Worm (Caenorhabditis elegans): Measurements from ENCODE around the gene hst-2.
A peak's percentile ranks its signal among the peaks of the same experiment; 100 is the strongest.

Gene hst-2

ce11 chrX:11241479-11241878 lies 34.5 kb upstream of the hst-2 start:
- TF ChIP-seq ceh-30 (tag; optimal IDR thresholded peaks at IDR 0.05) (no peak), dmd-4 (tag; optimal IDR thresholded peaks at IDR 0.05; ENCODE audit: borderline replicate concordance) (no peak), hlh-15 (tag; optimal IDR thresholded peaks at IDR 0.05) (no peak), tbx-2 (tag; optimal IDR thresholded peaks at IDR 0.05) (no peak), C08G9.2 (tag; optimal IDR thresholded peaks at IDR 0.05) (no peak), lim-6 (tag; optimal IDR thresholded peaks at IDR 0.05) (no peak), ceh-48 (tag; optimal IDR thresholded peaks at IDR 0.05) (no peak), fkh-10 (GFP tag; optimal IDR thresholded peaks at IDR 0.05) (no peak), sdc-2 (tag; optimal IDR thresholded peaks at IDR 0.05) (no peak), pat-9 (tag; optimal IDR thresholded peaks at IDR 0.05) (no peak)

ce11 chrX:11240585-11241115 lies 33.7 kb upstream of the hst-2 start, which contains the start of gene C34F6.10:
TSS of gene C34F6.10 (minus strand) at chrX:11240635.
- TF ChIP-seq elt-2 (tag; optimal IDR thresholded peaks at IDR 0.05): no peak
- TF ChIP-seq ceh-30 (tag; optimal IDR thresholded peaks at IDR 0.05): no peak
- TF ChIP-seq unc-3 (GFP tag; conservative IDR thresholded peaks at IDR 0.05): no peak
- no peak for TF ChIP-seq unc-3 (tag; optimal IDR thresholded peaks at IDR 0.05)

ce11 chrX:11226595-11226994 lies 19.6 kb upstream of the hst-2 start, which contains the start of gene C34F6.12:
TSS of gene C34F6.12 (minus strand) at chrX:11226695.
- no peak for TF ChIP-seq npax-4 (tag; optimal IDR thresholded peaks at IDR 0.05)
- no peak for TF ChIP-seq Y22D7AL.16 (tag; optimal IDR thresholded peaks at IDR 0.05)
- no peak for TF ChIP-seq pat-9 (tag; optimal IDR thresholded peaks at IDR 0.05)
- no peak for TF ChIP-seq ahr-1 (tag; optimal IDR thresholded peaks at IDR 0.05)
- no peak for TF ChIP-seq ceh-22 (tag; optimal IDR thresholded peaks at IDR 0.05)
- TF ChIP-seq ref-2 (tag; optimal IDR thresholded peaks at IDR 0.05): no peak
- no peak for TF ChIP-seq ceh-9 (tag; optimal IDR thresholded peaks at IDR 0.05)
- no peak for TF ChIP-seq pros-1 (tag; optimal IDR thresholded peaks at IDR 0.05)
- TF ChIP-seq K02D7.2 (tag; optimal IDR thresholded peaks at IDR 0.05): no peak
- TF ChIP-seq dve-1 (tag; optimal IDR thresholded peaks at IDR 0.05): no peak
- TF ChIP-seq odd-2 (tag; optimal IDR thresholded peaks at IDR 0.05): no peak
- TF ChIP-seq ceh-34 (tag; optimal IDR thresholded peaks at IDR 0.05): no peak
- TF ChIP-seq ceh-45 (GFP tag; IDR thresholded peaks at IDR 0.05): no peak
- no peak for TF ChIP-seq ceh-24 (tag; optimal IDR thresholded peaks at IDR 0.05)
- no peak for TF ChIP-seq sdc-2 (tag; optimal IDR thresholded peaks at IDR 0.05)

ce11 chrX:11222597-11223218 lies 15.8 kb upstream of the hst-2 start, which contains the start of gene C34F6.9:
TSS of gene C34F6.9 (minus strand) at chrX:11222647.
- TF ChIP-seq ceh-34 (tag; optimal IDR thresholded peaks at IDR 0.05) (no peak), ceh-24 (tag; optimal IDR thresholded peaks at IDR 0.05) (no peak), hlh-30 (tag; optimal IDR thresholded peaks at IDR 0.05; ENCODE audit: insufficient read depth) (no peak), unc-3 (GFP tag; conservative IDR thresholded peaks at IDR 0.05) (no peak), unc-3 (tag; optimal IDR thresholded peaks at IDR 0.05) (no peak), K09A11.1 (tag; optimal IDR thresholded peaks at IDR 0.05; ENCODE audit: insufficient read depth) (no peak), pros-1 (tag; optimal IDR thresholded peaks at IDR 0.05) (no peak), pat-9 (tag; optimal IDR thresholded peaks at IDR 0.05) (no peak), sox-2 (GFP tag; IDR thresholded peaks at IDR 0.05) (no peak), T23F11.4 (GFP tag; optimal IDR thresholded peaks at IDR 0.05) (no peak), sox-4 (tag; optimal IDR thresholded peaks at IDR 0.05) (no peak), syd-9 (tag; optimal IDR thresholded peaks at IDR 0.05) (no peak)

- TF ChIP-seq nfya-1 (tag; optimal IDR thresholded peaks at IDR 0.05): peak; percentile 29
- TF ChIP-seq mec-3 (tag; optimal IDR thresholded peaks at IDR 0.05; ENCODE audit: borderline replicate concordance): no peak
- no peak for TF ChIP-seq ceh-14 (tag; optimal IDR thresholded peaks at IDR 0.05)
- peak; percentile 68 for TF ChIP-seq elt-2 (tag; optimal IDR thresholded peaks at IDR 0.05)
Observed at ce11 chrX:11215420-11216050, 8.6 kb upstream of the hst-2 start, which contains the start of the genes C34F6.7 and idh-2. TSS of gene C34F6.7 (minus strand) at chrX:11215470. TSS of gene idh-2 (plus strand) at chrX:11216000.

Measured in whole organism, late embryonic.